Worm (Caenorhabditis elegans): ENCODE measurements around the gene mps-4.
A peak's percentile ranks its signal among the peaks of the same experiment; 100 is the strongest.

The mps-4 gene

ce11 chrIII:8278801-8279200, 7.2 kb upstream of the mps-4 start, which contains the start of gene mig-10:
mig-10 (plus strand) TSS chrIII:8279101.
- TF ChIP-seq hlh-13 (GFP tag; optimal IDR thresholded peaks at IDR 0.05) (no peak), ceh-45 (GFP tag; IDR thresholded peaks at IDR 0.05) (no peak), dmd-4 (tag; optimal IDR thresholded peaks at IDR 0.05; ENCODE audit: borderline replicate concordance) (no peak), hlh-6 (tag; optimal IDR thresholded peaks at IDR 0.05) (no peak)

- TF ChIP-seq ztf-16 (tag; optimal IDR thresholded peaks at IDR 0.05): no peak
- TF ChIP-seq ceh-22 (tag; optimal IDR thresholded peaks at IDR 0.05): no peak
- TF ChIP-seq hlh-6 (tag; optimal IDR thresholded peaks at IDR 0.05): no peak
- no peak for TF ChIP-seq syd-9 (tag; optimal IDR thresholded peaks at IDR 0.05)
- no peak for TF ChIP-seq tbx-2 (tag; optimal IDR thresholded peaks at IDR 0.05)
- TF ChIP-seq ttx-3 (tag; optimal IDR thresholded peaks at IDR 0.05): no peak
- TF ChIP-seq nhr-232 (tag; optimal IDR thresholded peaks at IDR 0.05): no peak
- no peak for TF ChIP-seq gmeb-2 (tag; optimal IDR thresholded peaks at IDR 0.05)
- no peak for TF ChIP-seq pag-3 (tag; optimal IDR thresholded peaks at IDR 0.05; ENCODE audit: borderline replicate concordance)
- TF ChIP-seq hlh-13 (GFP tag; optimal IDR thresholded peaks at IDR 0.05): no peak
- TF ChIP-seq sdc-2 (tag; optimal IDR thresholded peaks at IDR 0.05): no peak
- TF ChIP-seq ahr-1 (tag; optimal IDR thresholded peaks at IDR 0.05): no peak
- TF ChIP-seq pax-1 (tag; optimal IDR thresholded peaks at IDR 0.05): no peak
- TF ChIP-seq unc-86 (tag; optimal IDR thresholded peaks at IDR 0.05): no peak
Measured at ce11 chrIII:8275871-8276270, 4.3 kb upstream of the mps-4 start, which contains the start of gene clec-160. clec-160 (minus strand) TSS chrIII:8275971.

ce11 chrIII:8268296-8268695, 3.3 kb downstream of the mps-4 start, which contains the start of the genes F09G8.7 and crn-7:
F09G8.7 (minus strand) TSS chrIII:8268355.
crn-7 (plus strand) TSS chrIII:8268531.
- no peak for TF ChIP-seq hlh-15 (tag; optimal IDR thresholded peaks at IDR 0.05)
- no peak for TF ChIP-seq unc-3 (GFP tag; conservative IDR thresholded peaks at IDR 0.05)
- no peak for TF ChIP-seq unc-3 (tag; optimal IDR thresholded peaks at IDR 0.05)
- no peak for TF ChIP-seq ceh-34 (tag; optimal IDR thresholded peaks at IDR 0.05)
- TF ChIP-seq C38D4.7 (GFP tag; optimal IDR thresholded peaks at IDR 0.05): no peak
- TF ChIP-seq ceh-18 (tag; optimal IDR thresholded peaks at IDR 0.05): no peak
- no peak for TF ChIP-seq ceh-48 (tag; optimal IDR thresholded peaks at IDR 0.05)
- TF ChIP-seq elt-4 (tag; optimal IDR thresholded peaks at IDR 0.05): no peak
- no peak for TF ChIP-seq lin-11 (tag; optimal IDR thresholded peaks at IDR 0.05)
- TF ChIP-seq ceh-2 (tag; optimal IDR thresholded peaks at IDR 0.05): no peak
- no peak for TF ChIP-seq ets-4 (tag; optimal IDR thresholded peaks at IDR 0.05)
- no peak for TF ChIP-seq sox-4 (tag; optimal IDR thresholded peaks at IDR 0.05)
- no peak for TF ChIP-seq ttx-3 (tag; optimal IDR thresholded peaks at IDR 0.05)
- TF ChIP-seq rnt-1 (tag; optimal IDR thresholded peaks at IDR 0.05): no peak
- no peak for TF ChIP-seq nfya-1 (tag; optimal IDR thresholded peaks at IDR 0.05)
- TF ChIP-seq sdc-2 (tag; optimal IDR thresholded peaks at IDR 0.05): no peak

DNA sequence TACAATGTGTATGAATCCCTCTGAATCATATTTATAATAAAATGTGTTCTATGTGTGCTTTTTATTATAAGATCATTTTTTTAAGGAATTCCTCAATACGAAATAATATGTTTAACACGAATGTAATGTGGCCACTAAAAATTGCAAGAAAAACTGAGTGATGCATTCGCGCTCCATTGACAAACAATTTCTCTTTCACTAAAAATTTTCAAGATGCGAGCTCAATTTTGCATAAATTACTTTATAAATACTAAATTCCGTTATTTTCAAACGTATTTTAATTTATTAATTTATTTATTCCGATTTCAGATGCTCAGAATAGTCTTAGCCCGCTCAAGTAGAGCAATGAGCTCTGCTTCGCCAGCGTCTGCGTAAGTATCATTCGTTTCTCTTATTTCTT, 5.8 kb downstream of the mps-4 start, which contains the start of gene mrps-9:
TSS of gene mrps-9 (plus strand) at position 310 of the 400 bp plus-strand sequence.
- TF ChIP-seq hlh-13 (GFP tag; optimal IDR thresholded peaks at IDR 0.05) (no peak), nfya-1 (tag; optimal IDR thresholded peaks at IDR 0.05) (no peak), ceh-14 (tag; optimal IDR thresholded peaks at IDR 0.05) (peak; percentile 35), T23F11.4 (GFP tag; optimal IDR thresholded peaks at IDR 0.05) (no peak), Y22D7AL.16 (tag; optimal IDR thresholded peaks at IDR 0.05) (no peak), ztf-16 (tag; optimal IDR thresholded peaks at IDR 0.05) (no peak), C38D4.7 (GFP tag; optimal IDR thresholded peaks at IDR 0.05) (no peak), pros-1 (tag; optimal IDR thresholded peaks at IDR 0.05) (no peak)

DNA sequence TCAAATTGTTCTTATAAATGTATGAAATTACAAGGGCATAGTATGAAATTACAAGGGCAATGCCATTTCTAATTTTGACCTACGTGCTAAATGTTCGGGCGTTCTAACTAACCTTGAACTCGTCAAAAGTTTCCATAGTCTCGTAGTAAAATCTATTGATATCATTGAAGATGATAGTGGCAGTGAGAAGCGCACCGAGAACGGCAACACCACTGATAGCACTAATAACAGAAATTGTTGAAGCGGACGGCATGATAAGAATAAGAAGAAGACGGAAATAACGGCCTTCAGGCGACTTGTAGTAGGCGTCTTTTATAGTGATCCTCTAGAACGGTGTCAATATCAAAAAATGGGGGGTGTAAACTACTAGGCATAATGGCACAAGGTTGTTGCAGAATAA, 8.2 kb downstream of the mps-4 start, which contains the start of gene col-91:
TSS of gene col-91 (minus strand) at position 288 of the 400 bp plus-strand sequence.
- no peak for TF ChIP-seq unc-3 (GFP tag; conservative IDR thresholded peaks at IDR 0.05)
- no peak for TF ChIP-seq unc-3 (tag; optimal IDR thresholded peaks at IDR 0.05)
- TF ChIP-seq fkh-10 (GFP tag; optimal IDR thresholded peaks at IDR 0.05): no peak
- TF ChIP-seq npax-4 (tag; optimal IDR thresholded peaks at IDR 0.05): no peak
- TF ChIP-seq ceh-14 (tag; optimal IDR thresholded peaks at IDR 0.05): no peak
- TF ChIP-seq eyg-1 (tag; optimal IDR thresholded peaks at IDR 0.05): no peak
- TF ChIP-seq ztf-16 (tag; optimal IDR thresholded peaks at IDR 0.05): no peak
- TF ChIP-seq Y22D7AL.16 (tag; optimal IDR thresholded peaks at IDR 0.05): no peak
- no peak for TF ChIP-seq dmd-4 (tag; optimal IDR thresholded peaks at IDR 0.05; ENCODE audit: borderline replicate concordance)
- TF ChIP-seq ceh-22 (tag; optimal IDR thresholded peaks at IDR 0.05): no peak
- TF ChIP-seq fkh-6 (tag; optimal IDR thresholded peaks at IDR 0.05): no peak
